Worm (Caenorhabditis elegans): Measurements from ENCODE around the gene W02A2.5.

The W02A2.5 gene

DNA sequence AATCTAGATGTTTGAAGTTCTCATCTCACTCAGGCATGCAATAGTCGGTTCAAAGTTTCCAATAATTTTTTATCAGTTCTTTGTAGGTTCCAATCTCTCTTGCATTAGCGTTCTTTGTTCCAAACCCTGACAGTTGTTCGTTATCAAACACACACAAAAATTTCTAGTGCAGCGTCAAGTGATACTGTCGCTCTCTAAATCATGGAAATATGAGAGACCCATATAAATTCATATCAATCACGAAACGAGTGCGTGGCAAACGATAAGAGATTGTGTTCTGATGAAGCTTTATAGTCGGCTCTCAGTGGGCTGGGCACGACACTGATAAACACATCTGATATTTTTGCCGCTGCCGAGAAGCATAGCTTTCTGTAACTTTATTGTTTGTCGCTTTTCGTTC, 28.5 kb upstream of the W02A2.5 start:
- TF ChIP-seq ceh-30 (tag; optimal IDR thresholded peaks at IDR 0.05) (no peak), elt-2 (tag; optimal IDR thresholded peaks at IDR 0.05) (peak; percentile 87)

DNA sequence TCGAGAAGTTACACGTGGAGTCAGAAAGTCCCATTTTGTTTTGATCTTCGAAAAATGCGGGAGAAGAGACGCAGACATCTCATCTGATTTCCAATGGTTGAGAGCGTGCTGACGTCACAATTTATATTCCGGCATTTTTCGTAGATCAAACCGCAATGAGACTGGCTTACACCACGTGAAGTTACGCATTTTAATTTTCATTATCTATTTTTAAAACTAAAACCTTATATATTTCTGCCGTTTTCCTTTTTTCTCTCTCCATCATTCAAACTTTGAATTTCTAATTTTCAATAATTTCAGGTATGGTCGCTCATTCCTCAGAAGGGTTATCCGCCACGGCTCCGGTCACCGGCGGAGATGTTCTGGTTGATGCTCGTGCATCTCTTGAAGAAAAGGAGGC, 27.3 kb upstream of the W02A2.5 start, which contains the start of gene fat-1:
fat-1 (plus strand) TSS at position 301 of the 400 bp plus-strand sequence.
- no peak for TF ChIP-seq elt-4 (tag; optimal IDR thresholded peaks at IDR 0.05)
- no peak for TF ChIP-seq lim-6 (tag; optimal IDR thresholded peaks at IDR 0.05)
- no peak for TF ChIP-seq T23F11.4 (GFP tag; optimal IDR thresholded peaks at IDR 0.05)
- no peak for TF ChIP-seq ceh-9 (tag; optimal IDR thresholded peaks at IDR 0.05)
- TF ChIP-seq ceh-45 (GFP tag; IDR thresholded peaks at IDR 0.05), result no peak
- TF ChIP-seq ceh-31 (tag; optimal IDR thresholded peaks at IDR 0.05), result no peak
- no peak for TF ChIP-seq hlh-13 (GFP tag; optimal IDR thresholded peaks at IDR 0.05)
- no peak for TF ChIP-seq ahr-1 (tag; optimal IDR thresholded peaks at IDR 0.05)
- TF ChIP-seq unc-86 (tag; optimal IDR thresholded peaks at IDR 0.05), result no peak
- no peak for TF ChIP-seq fkh-10 (GFP tag; optimal IDR thresholded peaks at IDR 0.05)
- TF ChIP-seq pros-1 (tag; optimal IDR thresholded peaks at IDR 0.05), result no peak
- TF ChIP-seq pax-1 (tag; optimal IDR thresholded peaks at IDR 0.05), result no peak
- no peak for TF ChIP-seq C08G9.2 (tag; optimal IDR thresholded peaks at IDR 0.05)
- TF ChIP-seq Y22D7AL.16 (tag; optimal IDR thresholded peaks at IDR 0.05), result no peak
- TF ChIP-seq dve-1 (tag; optimal IDR thresholded peaks at IDR 0.05), result no peak

DNA sequence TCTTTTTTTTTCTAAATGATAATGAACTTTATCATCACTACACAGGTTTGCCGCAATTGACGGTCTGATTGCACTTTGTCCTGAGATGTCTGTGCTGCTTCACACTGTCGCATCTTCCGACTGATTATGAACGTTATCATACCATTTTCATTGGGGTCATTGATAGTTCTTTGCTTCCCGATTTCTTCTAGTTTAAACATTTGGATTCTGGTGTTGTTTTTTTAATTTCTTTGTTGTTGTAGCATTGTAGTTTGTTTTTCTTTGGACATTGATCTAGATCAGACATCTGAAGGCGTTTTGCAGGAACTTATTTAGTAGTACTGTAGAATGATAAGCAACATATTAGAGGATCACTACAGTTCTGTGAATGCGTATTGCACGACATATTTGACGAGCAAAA, 23.9 kb upstream of the W02A2.5 start:
- no peak for TF ChIP-seq F13H6.1 (tag; optimal IDR thresholded peaks at IDR 0.05)
- peak; percentile 77 for TF ChIP-seq elt-2 (tag; optimal IDR thresholded peaks at IDR 0.05)

DNA sequence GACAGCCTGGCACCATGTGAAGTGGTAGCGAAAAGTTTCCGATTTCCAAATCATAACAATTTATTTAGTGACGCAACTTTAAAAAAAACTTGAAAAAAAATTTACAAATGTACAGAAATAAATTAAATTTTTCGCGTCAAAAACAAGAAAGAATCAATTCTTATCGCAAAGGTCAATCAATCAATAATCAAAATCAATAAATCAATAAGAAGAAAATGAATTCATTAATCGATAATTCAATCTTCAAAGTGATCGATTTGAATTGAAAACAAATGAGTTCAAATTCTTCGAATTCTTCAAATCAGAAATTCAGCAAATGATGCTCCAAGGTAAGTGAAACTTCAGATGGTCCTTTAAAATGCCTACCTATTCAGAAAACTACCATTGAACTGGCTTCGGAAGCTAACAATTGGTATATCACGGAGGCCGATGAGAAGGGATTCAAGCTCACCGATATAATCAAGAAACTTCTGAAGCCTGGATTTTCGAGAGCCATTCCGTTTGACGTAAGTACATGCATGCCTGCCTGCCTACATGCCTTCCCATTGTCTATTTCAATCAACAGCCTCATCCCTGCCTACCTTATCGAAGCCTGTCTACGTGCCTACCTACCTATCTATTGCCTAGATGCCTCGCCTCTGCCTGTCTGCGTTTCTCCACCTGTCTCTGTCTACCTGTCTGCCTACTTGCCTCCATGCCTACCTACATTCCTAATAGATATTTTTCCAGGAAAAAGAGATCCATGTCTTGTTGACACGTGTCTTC, 22.6 kb upstream of the W02A2.5 start:
- no peak for TF ChIP-seq T23F11.4 (GFP tag; optimal IDR thresholded peaks at IDR 0.05)

DNA sequence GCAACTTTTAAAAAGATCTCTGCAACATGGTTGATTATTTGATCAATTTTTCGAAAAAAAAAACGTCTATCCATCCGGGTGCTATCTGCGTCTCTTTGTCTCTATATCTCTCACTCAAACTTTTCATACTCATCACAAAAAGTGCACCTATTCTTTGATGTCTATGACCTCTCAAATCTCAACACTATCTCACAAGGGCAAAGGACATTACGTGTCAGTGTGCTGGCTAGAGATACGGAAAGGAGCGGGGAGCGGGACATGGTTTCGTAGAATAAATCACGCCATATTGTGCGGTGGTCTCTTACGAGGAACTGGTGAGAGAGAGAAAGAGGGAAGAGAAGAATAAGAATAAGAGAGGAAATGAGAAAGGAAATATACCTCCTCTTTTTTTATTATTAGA, 20.2 kb upstream of the W02A2.5 start:
- TF ChIP-seq eyg-1 (tag; optimal IDR thresholded peaks at IDR 0.05) (no peak), ama-1 (optimal IDR thresholded peaks at IDR 0.05) (no peak), C08G9.2 (tag; optimal IDR thresholded peaks at IDR 0.05) (no peak), lin-11 (tag; optimal IDR thresholded peaks at IDR 0.05) (no peak), lim-6 (tag; optimal IDR thresholded peaks at IDR 0.05) (no peak), ceh-2 (tag; optimal IDR thresholded peaks at IDR 0.05) (no peak), T23F11.4 (GFP tag; optimal IDR thresholded peaks at IDR 0.05) (no peak), ets-4 (tag; optimal IDR thresholded peaks at IDR 0.05) (no peak), ceh-48 (tag; optimal IDR thresholded peaks at IDR 0.05) (no peak), madf-2 (tag; optimal IDR thresholded peaks at IDR 0.05) (no peak), unc-42 (tag; optimal IDR thresholded peaks at IDR 0.05) (no peak), fkh-6 (tag; optimal IDR thresholded peaks at IDR 0.05) (no peak), ceh-31 (tag; optimal IDR thresholded peaks at IDR 0.05) (no peak), unc-55 (GFP tag; optimal IDR thresholded peaks at IDR 0.05) (no peak)

DNA sequence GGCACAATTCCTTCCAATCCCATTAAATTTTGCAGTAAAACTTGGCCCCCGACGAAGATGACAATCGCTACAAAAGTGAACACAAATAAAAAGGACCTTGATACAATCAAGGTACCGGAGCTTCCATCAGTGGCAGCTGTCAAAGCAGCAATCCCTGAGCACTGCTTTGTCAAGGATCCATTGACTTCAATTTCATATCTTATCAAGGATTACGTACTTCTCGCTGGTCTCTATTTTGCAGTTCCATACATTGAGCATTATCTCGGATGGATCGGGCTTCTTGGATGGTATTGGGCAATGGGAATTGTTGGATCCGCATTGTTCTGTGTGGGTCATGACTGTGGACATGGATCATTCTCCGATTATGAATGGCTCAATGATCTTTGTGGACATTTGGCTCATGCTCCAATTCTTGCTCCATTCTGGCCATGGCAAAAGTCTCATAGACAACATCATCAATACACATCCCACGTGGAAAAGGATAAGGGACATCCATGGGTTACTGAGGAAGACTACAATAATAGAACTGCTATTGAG, 18.8 kb upstream of the W02A2.5 start, which contains the start of gene fat-2:
fat-2 (plus strand) TSS at position 51 of the 537 bp plus-strand sequence.
- TF ChIP-seq ceh-48 (tag; optimal IDR thresholded peaks at IDR 0.05) (no peak), elt-2 (tag; optimal IDR thresholded peaks at IDR 0.05) (no peak), fkh-6 (tag; optimal IDR thresholded peaks at IDR 0.05) (no peak), fax-1 (tag; optimal IDR thresholded peaks at IDR 0.05) (no peak), hlh-15 (tag; optimal IDR thresholded peaks at IDR 0.05) (no peak), ahr-1 (tag; optimal IDR thresholded peaks at IDR 0.05) (no peak), K02D7.2 (tag; optimal IDR thresholded peaks at IDR 0.05) (no peak), fkh-10 (GFP tag; optimal IDR thresholded peaks at IDR 0.05) (no peak), ceh-14 (tag; optimal IDR thresholded peaks at IDR 0.05) (no peak), ceh-45 (GFP tag; IDR thresholded peaks at IDR 0.05) (no peak), gmeb-2 (tag; optimal IDR thresholded peaks at IDR 0.05) (no peak), unc-55 (GFP tag; optimal IDR thresholded peaks at IDR 0.05) (no peak), sdc-2 (tag; optimal IDR thresholded peaks at IDR 0.05) (no peak), T23F11.4 (GFP tag; optimal IDR thresholded peaks at IDR 0.05) (no peak), nhr-11 (tag; optimal IDR thresholded peaks at IDR 0.05) (no peak), sox-2 (GFP tag; IDR thresholded peaks at IDR 0.05) (no peak), pha-4 (tag; optimal IDR thresholded peaks at IDR 0.05) (no peak), ceh-22 (tag; optimal IDR thresholded peaks at IDR 0.05) (no peak), ceh-24 (tag; optimal IDR thresholded peaks at IDR 0.05) (no peak), hlh-30 (tag; optimal IDR thresholded peaks at IDR 0.05; ENCODE audit: insufficient read depth) (no peak)

All from whole organism, late embryonic.